Worm (Caenorhabditis elegans): ENCODE results near the gene ref-2.

- TF ChIP-seq snpc-4 (tag; optimal IDR thresholded peaks at IDR 0.05), result no peak
- no peak for TF ChIP-seq nhr-28 (tag; optimal IDR thresholded peaks at IDR 0.05)
- no peak for TF ChIP-seq elt-3 (tag; optimal IDR thresholded peaks at IDR 0.05)
- TF ChIP-seq unc-62 (GFP tag; optimal IDR thresholded peaks at IDR 0.05), result no peak
These were observed 25.1 kb upstream of the ref-2 start, which contains the start of gene K09F5.6 for ce11 chrX:7718972-7719371.
